Worm (Caenorhabditis elegans): ENCODE measurements around the gene papl-1.

The papl-1 gene

DNA sequence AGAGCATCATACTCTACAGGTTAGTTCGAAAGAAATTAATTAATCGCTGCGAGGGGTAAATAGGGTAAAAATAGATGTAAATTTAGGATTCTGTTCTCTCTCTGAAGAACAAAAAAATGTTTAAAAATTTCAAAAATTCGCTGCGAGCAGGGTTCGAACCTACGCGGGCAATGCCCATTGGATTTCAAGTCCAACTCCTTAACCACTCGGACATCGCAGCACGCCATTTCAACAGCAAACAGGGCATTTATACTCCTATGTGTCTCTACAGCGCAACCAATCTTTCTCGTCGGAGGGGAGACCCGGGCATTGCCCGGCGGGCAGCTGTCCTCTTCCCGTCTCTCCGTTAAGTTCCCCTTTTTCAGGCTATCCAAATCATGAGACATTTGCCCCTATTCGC, 20.7 kb upstream of the papl-1 start (continued):
- TF ChIP-seq egl-27 (tag; optimal IDR thresholded peaks at IDR 0.05) (no peak), vab-7 (GFP tag; IDR thresholded peaks at IDR 0.05) (no peak), hmg-1.1 (GFP tag; IDR thresholded peaks at IDR 0.05) (peak; percentile 90), saeg-2 (GFP tag; IDR thresholded peaks at IDR 0.05) (0 out of 2 replicates have a peak, but pooled peaks have one; percentile 21), rbr-2 (tag; optimal IDR thresholded peaks at IDR 0.05) (peak; percentile 59), hlh-30 (tag; optimal IDR thresholded peaks at IDR 0.05; ENCODE audit: insufficient read depth) (no peak), daf-8 (GFP tag; IDR thresholded peaks at IDR 0.05) (0 out of 2 replicates have a peak, but pooled peaks have one; percentile 38), T20F7.1 (GFP tag; optimal IDR thresholded peaks at IDR 0.05) (no peak), lsy-2 (tag; optimal IDR thresholded peaks at IDR 0.05) (no peak), lin-13 (GFP tag; optimal IDR thresholded peaks at IDR 0.05) (no peak), ztf-11 (tag; optimal IDR thresholded peaks at IDR 0.05) (no peak), aha-1 (tag) (peak; percentile 82), dmd-8 (GFP tag; IDR thresholded peaks at IDR 0.05) (peak; percentile 89; the same call in 1 of the 2 replicates), unc-62 (GFP tag; optimal IDR thresholded peaks at IDR 0.05 in 1 of 2) (peak in 1 of 2 experiments; percentile 80), unc-62 (tag; optimal IDR thresholded peaks at IDR 0.05) (no peak), nhr-10 (tag; optimal IDR thresholded peaks at IDR 0.05) (no peak), sdz-12 (GFP tag; optimal IDR thresholded peaks at IDR 0.05) (peak; percentile 91), mep-1 (tag; optimal IDR thresholded peaks at IDR 0.05) (no peak), lin-29 (GFP tag; IDR thresholded peaks at IDR 0.05) (peak; percentile 67), snpc-1.2 (GFP tag; IDR thresholded peaks at IDR 0.05) (no peak; the same call in none of the 2 replicates), spr-3 (GFP tag; optimal IDR thresholded peaks at IDR 0.05) (peak; percentile 72), nhr-77 (tag; optimal IDR thresholded peaks at IDR 0.05) (no peak), mdl-1 (tag; optimal IDR thresholded peaks at IDR 0.05) (no peak), Y5F2A.4 (GFP tag; optimal IDR thresholded peaks at IDR 0.05) (peak; percentile 15), duxl-1 (tag; optimal IDR thresholded peaks at IDR 0.05; ENCODE audit: poor library complexity) (peak; percentile 14), nhr-237 (tag; optimal IDR thresholded peaks at IDR 0.05) (no peak), gei-8 (GFP tag; optimal IDR thresholded peaks at IDR 0.05) (peak; percentile 43), dmd-6 (GFP tag; IDR thresholded peaks at IDR 0.05) (peak; percentile 74), lin-15B (tag; optimal IDR thresholded peaks at IDR 0.05) (no peak), nhr-102 (tag; optimal IDR thresholded peaks at IDR 0.05) (no peak), nhr-28 (tag; optimal IDR thresholded peaks at IDR 0.05) (peak; percentile 21), lir-3 (tag; optimal IDR thresholded peaks at IDR 0.05) (peak; percentile 66), zag-1 (tag; optimal IDR thresholded peaks at IDR 0.05) (no peak), Y75B8A.6 (GFP tag; IDR thresholded peaks at IDR 0.05) (peak; percentile 55; the same call in 1 of the 2 replicates), ceh-28 (tag; optimal IDR thresholded peaks at IDR 0.05) (no peak), unc-130 (GFP tag; optimal IDR thresholded peaks at IDR 0.05) (peak; percentile 57), ceh-62 (tag; optimal IDR thresholded peaks at IDR 0.05) (no peak), madf-5 (GFP tag; IDR thresholded peaks at IDR 0.05) (peak in 1 of 2 experiments; percentile 92; a peak in 2 of 4 replicates), lin-38 (GFP tag; IDR thresholded peaks at IDR 0.05) (no peak)

DNA sequence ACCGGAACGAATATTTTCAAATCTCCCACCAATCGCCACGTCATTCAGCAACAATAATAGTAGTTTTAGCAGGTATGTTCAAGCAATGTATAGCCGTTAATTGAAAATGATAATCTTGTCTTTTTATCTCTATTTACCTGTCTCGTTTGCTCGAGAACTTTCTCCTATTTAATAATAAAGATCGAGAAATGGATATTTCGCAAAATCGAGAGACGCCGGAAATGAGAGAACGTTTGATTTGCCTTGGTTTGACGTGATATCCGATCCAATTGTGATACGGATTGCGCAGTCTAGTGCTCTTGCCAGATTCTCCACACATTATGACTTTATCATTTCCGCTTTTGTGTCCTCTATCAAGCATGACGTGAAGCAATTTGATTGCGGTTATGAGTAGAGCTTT, 14.3 kb upstream of the papl-1 start:
- TF ChIP-seq madf-5 (GFP tag; IDR thresholded peaks at IDR 0.05) (no peak), F44E2.7 (GFP tag; IDR thresholded peaks at IDR 0.05) (no peak), ztf-11 (tag; optimal IDR thresholded peaks at IDR 0.05) (no peak), ceh-44 (GFP tag; IDR thresholded peaks at IDR 0.05) (no peak), saeg-2 (GFP tag; IDR thresholded peaks at IDR 0.05) (no peak), fos-1 (tag; optimal IDR thresholded peaks at IDR 0.05) (no peak), nhr-48 (tag; optimal IDR thresholded peaks at IDR 0.05) (no peak), lir-3 (tag; optimal IDR thresholded peaks at IDR 0.05) (no peak), mdt-29 (GFP tag; IDR thresholded peaks at IDR 0.05) (no peak), dmd-8 (GFP tag; IDR thresholded peaks at IDR 0.05) (no peak)
